Fruit fly (Drosophila melanogaster): ENCODE measurements around the gene CG12479.

- TF ChIP-seq Gug (GFP tag; IDR thresholded peaks at IDR 0.05) (no peak), Sox102F (GFP tag; optimal IDR thresholded peaks at IDR 0.05) (no peak), Smox (GFP tag; optimal IDR thresholded peaks at IDR 0.05) (no peak), net (GFP tag; optimal IDR thresholded peaks at IDR 0.05) (no peak), Sox15 (GFP tag; optimal IDR thresholded peaks at IDR 0.05) (no peak)
Observed at dm6 chrX:14172524-14172923, 20.7 kb upstream of the CG12479 start, which contains the start of gene betaNACtes1.
